Worm (Caenorhabditis elegans) whole organism, L2 larva: ENCODE data around the gene Y46G5A.15.
"Not testable (repeated sequence)": the region's sequence is repeated elsewhere in the genome, so short reads cannot be mapped to it uniquely, and the experiment has no call there.

Experiments used
- C34F6.9 ChIP-seq: fragments of 150-350 bp; optimal IDR thresholded peaks from 2 replicates; lab custom pipeline; 2014; ENCODE audit warnings: missing biosample characterization, missing genetic modification characterization
- F13H6.1 ChIP-seq: sonication (generic microtip); optimal IDR thresholded peaks from 2 replicates; lab custom pipeline; 2016; ENCODE audit warnings: missing genetic modification characterization, missing compliant biosample characterization
- Y55F3AM.14 ChIP-seq: fragments of 200-800 bp; sonication (Bioruptor generic); optimal IDR thresholded peaks from 2 replicates; lab custom pipeline; 2018; ENCODE audit warnings: mild to moderate bottlenecking, missing genetic modification characterization, missing compliant biosample characterization
- ZK546.5 ChIP-seq: sonication (generic microtip); optimal IDR thresholded peaks from 2 replicates; lab custom pipeline; 2017; ENCODE audit warnings: missing biosample characterization, missing genetic modification characterization
- aly-2 ChIP-seq: fragments of 150-350 bp; optimal IDR thresholded peaks from 2 replicates; lab custom pipeline; 2014; ENCODE audit warnings: missing biosample characterization, missing genetic modification characterization
- ama-1 ChIP-seq: fragments of 150-350 bp; optimal IDR thresholded peaks from 2 replicates; lab custom pipeline; 2018; ENCODE audit warnings: inconsistent platforms
- blmp-1 ChIP-seq: sonication (generic microtip); optimal IDR thresholded peaks from 2 replicates; lab custom pipeline; 2017; ENCODE audit warnings: missing genetic modification characterization, mild to moderate bottlenecking, missing compliant biosample characterization, antibody characterized with exemption, moderate library complexity; ENCODE audit not compliant: insufficient read depth
- ceh-16 ChIP-seq: fragments of 150-350 bp; optimal IDR thresholded peaks from 2 replicates; lab custom pipeline; 2014; ENCODE audit warnings: missing biosample characterization, missing genetic modification characterization
- ceh-82 ChIP-seq: fragments of 150-350 bp; optimal IDR thresholded peaks from 2 replicates; lab custom pipeline; 2014; ENCODE audit warnings: missing biosample characterization, missing genetic modification characterization
- crh-2 ChIP-seq: sonication (generic microtip); optimal IDR thresholded peaks from 2 replicates; lab custom pipeline; 2017; ENCODE audit warnings: missing biosample characterization, missing genetic modification characterization
- dmd-4 ChIP-seq: sonication (generic microtip); optimal IDR thresholded peaks from 2 replicates; lab custom pipeline; 2017; ENCODE audit warnings: missing biosample characterization, missing genetic modification characterization
- elt-1 ChIP-seq: fragments of 150-350 bp; optimal IDR thresholded peaks from 2 replicates; lab custom pipeline; 2014; ENCODE audit warnings: missing biosample characterization, missing genetic modification characterization
- elt-3 ChIP-seq: sonication (generic microtip); optimal IDR thresholded peaks from 2 replicates; lab custom pipeline; 2017; ENCODE audit warnings: missing biosample characterization, missing genetic modification characterization
- fos-1 ChIP-seq: fragments of 150-350 bp; optimal IDR thresholded peaks from 2 replicates; lab custom pipeline; 2014; ENCODE audit warnings: missing biosample characterization, missing genetic modification characterization
- gmeb-1 ChIP-seq: fragments of 150-350 bp; optimal IDR thresholded peaks from 2 replicates; lab custom pipeline; 2014; ENCODE audit warnings: missing biosample characterization, missing genetic modification characterization
- lin-11 ChIP-seq: fragments of 150-350 bp; sonication (generic microtip); optimal IDR thresholded peaks from 2 replicates; lab custom pipeline; 2014; ENCODE audit warnings: missing biosample characterization, missing genetic modification characterization, inconsistent platforms, mixed read lengths
- lin-13 ChIP-seq: fragments of 150-350 bp; optimal IDR thresholded peaks from 2 replicates; lab custom pipeline; 2014; ENCODE audit warnings: missing biosample characterization, missing genetic modification reagents, missing genetic modification characterization
- lin-39 ChIP-seq: fragments of 150-350 bp; optimal IDR thresholded peaks from 2 replicates; lab custom pipeline; 2014; ENCODE audit warnings: missing biosample characterization, missing genetic modification reagents, missing genetic modification characterization
- lsy-2 ChIP-seq, 2 experiments: fragments of 150-350 bp in 1 of 2; sonication (generic microtip) in 1 of 2; optimal IDR thresholded peaks; 2 replicates each; lab custom pipeline; 2014 to 2017; ENCODE audit warnings: missing biosample characterization in 2 of 2, missing genetic modification characterization in 2 of 2
- mab-5 ChIP-seq: fragments of 150-350 bp; optimal IDR thresholded peaks from 2 replicates; lab custom pipeline; 2014; ENCODE audit warnings: missing biosample characterization, missing genetic modification characterization
- mbf-1 ChIP-seq: sonication (generic microtip); optimal IDR thresholded peaks from 2 replicates; lab custom pipeline; 2017; ENCODE audit warnings: missing biosample characterization, missing genetic modification characterization
- mdl-1 ChIP-seq, 2 experiments: fragments of 150-350 bp in 1 of 2; sonication (generic microtip) in 1 of 2; optimal IDR thresholded peaks; 2 replicates each; lab custom pipeline; 2017; ENCODE audit warnings: missing biosample characterization in 2 of 2, missing genetic modification characterization in 2 of 2
- nhr-10 ChIP-seq: sonication (generic microtip); optimal IDR thresholded peaks from 2 replicates; lab custom pipeline; 2017; ENCODE audit warnings: missing biosample characterization, missing genetic modification characterization
- nhr-11 ChIP-seq: fragments of 150-350 bp; optimal IDR thresholded peaks from 2 replicates; lab custom pipeline; 2014; ENCODE audit warnings: missing biosample characterization, missing genetic modification characterization
- nhr-12 ChIP-seq: fragments of 150-350 bp; optimal IDR thresholded peaks from 2 replicates; lab custom pipeline; 2014; ENCODE audit warnings: missing biosample characterization, missing genetic modification characterization
- nhr-129 ChIP-seq: fragments of 150-350 bp; optimal IDR thresholded peaks from 2 replicates; lab custom pipeline; 2014; ENCODE audit warnings: missing biosample characterization, missing genetic modification characterization
- nhr-23 ChIP-seq: fragments of 150-350 bp; optimal IDR thresholded peaks from 2 replicates; lab custom pipeline; 2014; ENCODE audit warnings: missing biosample characterization, missing genetic modification reagents, missing genetic modification characterization
- nhr-237 ChIP-seq: fragments of 150-350 bp; optimal IDR thresholded peaks from 2 replicates; lab custom pipeline; 2014; ENCODE audit warnings: missing biosample characterization, missing genetic modification characterization
- nhr-25 ChIP-seq: fragments of 150-350 bp; sonication (generic microtip); optimal IDR thresholded peaks from 3 replicates; lab custom pipeline; 2014; ENCODE audit warnings: missing biosample characterization, missing genetic modification characterization
- nhr-6 ChIP-seq: fragments of 150-350 bp; optimal IDR thresholded peaks from 2 replicates; lab custom pipeline; 2014; ENCODE audit warnings: missing biosample characterization, missing genetic modification characterization
- nhr-77 ChIP-seq: fragments of 150-350 bp; optimal IDR thresholded peaks from 2 replicates; lab custom pipeline; 2014; ENCODE audit warnings: missing biosample characterization, missing genetic modification characterization
- peb-1 ChIP-seq: fragments of 150-350 bp; optimal IDR thresholded peaks from 2 replicates; lab custom pipeline; 2014; ENCODE audit warnings: missing biosample characterization, missing genetic modification characterization
- sem-4 ChIP-seq: fragments of 150-350 bp; optimal IDR thresholded peaks from 2 replicates; lab custom pipeline; 2014; ENCODE audit warnings: missing biosample characterization, missing genetic modification reagents, missing genetic modification characterization
- skn-1 ChIP-seq: sonication (generic microtip); optimal IDR thresholded peaks from 2 replicates; lab custom pipeline; 2017; ENCODE audit warnings: missing biosample characterization, missing genetic modification characterization
- sma-3 ChIP-seq: sonication (generic microtip); optimal IDR thresholded peaks from 2 replicates; lab custom pipeline; 2016; ENCODE audit warnings: missing genetic modification reagents, missing genetic modification characterization, missing compliant biosample characterization
- sma-9 ChIP-seq, 2 experiments: fragments of 150-350 bp in 1 of 2; sonication (generic microtip) in 1 of 2; optimal IDR thresholded peaks; 2 replicates each; lab custom pipeline; 2014 to 2016; ENCODE audit warnings: missing genetic modification characterization in 2 of 2, mild to moderate bottlenecking in 1 of 2, missing biosample characterization in 1 of 2, missing compliant biosample characterization in 1 of 2, missing genetic modification reagents in 1 of 2, moderate library complexity in 1 of 2
- snpc-4 ChIP-seq: fragments of 150-350 bp; optimal IDR thresholded peaks from 2 replicates; lab custom pipeline; 2014; ENCODE audit warnings: missing biosample characterization, missing genetic modification characterization
- unc-39 ChIP-seq: fragments of 150-350 bp; optimal IDR thresholded peaks from 2 replicates; lab custom pipeline; 2014; ENCODE audit warnings: missing biosample characterization, missing genetic modification characterization
- unc-55 ChIP-seq: fragments of 150-350 bp; sonication (generic microtip); optimal IDR thresholded peaks from 3 replicates; lab custom pipeline; 2014; ENCODE audit warnings: missing biosample characterization, missing genetic modification reagents, missing genetic modification characterization
- unc-62 ChIP-seq: fragments of 150-350 bp; optimal IDR thresholded peaks from 2 replicates; lab custom pipeline; 2014; ENCODE audit warnings: missing biosample characterization, missing genetic modification reagents, missing genetic modification characterization
- zag-1 ChIP-seq: fragments of 150-350 bp; optimal IDR thresholded peaks from 2 replicates; lab custom pipeline; 2014; ENCODE audit warnings: missing biosample characterization, missing genetic modification characterization
- ztf-4 ChIP-seq: fragments of 150-350 bp; optimal IDR thresholded peaks from 2 replicates; lab custom pipeline; 2014; ENCODE audit warnings: missing biosample characterization, missing genetic modification characterization

Y46G5A.15 gene

DNA sequence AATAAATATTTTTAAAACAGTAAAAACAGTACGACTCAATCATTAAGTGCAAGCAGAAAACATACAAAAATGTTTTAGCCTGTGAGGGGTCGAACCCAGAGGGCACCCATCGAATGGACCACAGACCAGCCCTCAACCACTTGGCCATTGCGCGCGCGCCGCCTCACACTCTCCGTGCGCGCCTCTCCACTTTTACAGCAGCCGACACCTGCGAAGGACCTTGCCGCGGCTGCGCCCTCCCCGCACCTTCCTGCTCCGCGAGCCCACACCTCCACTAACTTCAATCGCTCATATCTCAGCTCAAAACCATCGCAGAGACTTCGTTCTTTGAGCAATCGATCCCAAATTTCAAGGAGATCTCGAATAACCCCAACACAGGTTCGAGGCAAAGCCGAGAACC lies 6.8 kb downstream of the Y46G5A.15 start:
- TF ChIP-seq F13H6.1 (tag; lab: Kevin White, UChicago) (peak; percentile 33), unc-55 (GFP tag; lab: Kevin White, UChicago) (peak; percentile 67), lin-13 (GFP tag; lab: Kevin White, UChicago) (peak; percentile 96), sma-3 (GFP tag; lab: Kevin White, UChicago) (peak; percentile 38), crh-2 (peak; percentile 32), lsy-2 (tag; optimal IDR thresholded peaks at IDR 0.05; lab: Kevin White, UChicago) (peak; percentile 33 to 41), gmeb-1 (tag; lab: Kevin White, UChicago) (peak; percentile 29), sma-9 (GFP tag; optimal IDR thresholded peaks at IDR 0.05; lab: Kevin White, UChicago) (peak; percentile 50), nhr-129 (peak; percentile 56), snpc-4 (tag; lab: Kevin White, UChicago) (peak; percentile 97)
- TF ChIP-seq sma-9 (tag; optimal IDR thresholded peaks at IDR 0.05; lab: Kevin White, UChicago), result not testable (repeated sequence)
- TF ChIP-seq, all 48 proteins: peak for 10; not testable (repeated sequence) for 38

DNA sequence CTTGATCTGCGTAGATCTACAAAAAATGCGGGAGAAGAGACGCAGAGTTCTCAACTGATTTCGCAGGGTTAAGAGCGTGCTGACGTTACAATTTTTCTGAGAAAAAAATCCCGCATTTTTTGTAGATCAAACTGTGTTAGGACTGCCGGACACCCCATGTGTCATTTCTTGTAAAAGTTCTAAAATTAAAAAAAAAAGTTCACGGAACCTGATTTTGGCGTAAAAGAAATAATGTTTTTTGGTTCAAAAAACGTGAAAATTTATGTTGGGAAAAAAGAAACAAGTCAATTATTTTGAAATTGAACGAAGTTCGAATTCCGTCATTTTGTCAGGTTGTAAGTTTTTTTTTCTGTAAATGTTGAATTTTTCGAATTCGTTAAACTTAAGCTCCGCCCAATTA lies 8.8 kb downstream of the Y46G5A.15 start, which contains the start of gene Y46G5A.34:
Gene Y46G5A.34 (plus strand): TSS at position 301 of the 400 bp plus-strand sequence.
- TF ChIP-seq zag-1 (tag; lab: Kevin White, UChicago) (no peak), nhr-10 (no peak), crh-2 (no peak), skn-1 (tag; lab: Kevin White, UChicago) (no peak), elt-3 (tag; lab: Kevin White, UChicago) (no peak), C34F6.9 (no peak), mbf-1 (no peak), ceh-16 (no peak), elt-1 (tag; lab: Kevin White, UChicago) (no peak), ZK546.5 (tag; lab: Kevin White, UChicago) (no peak), nhr-12 (tag; lab: Kevin White, UChicago) (no peak)

DNA sequence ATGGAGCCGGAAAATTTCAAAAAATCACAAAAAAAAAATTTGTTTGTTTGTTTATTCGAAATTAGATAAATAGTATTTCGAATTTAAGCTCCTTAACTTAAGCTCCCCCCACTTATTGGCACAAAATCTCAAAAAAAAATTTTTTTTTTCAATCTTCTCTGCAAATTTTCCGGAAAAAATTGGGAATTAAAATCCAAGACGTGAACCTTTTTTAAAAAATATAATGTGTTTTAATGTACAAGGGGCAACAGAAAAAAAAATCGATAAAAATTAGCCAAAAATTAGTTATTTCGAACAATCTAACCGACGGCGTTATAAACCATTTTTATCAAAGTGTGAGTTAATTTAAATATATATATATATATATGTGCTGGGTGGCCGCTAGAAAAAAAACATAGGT lies 10.8 kb downstream of the Y46G5A.15 start, which contains the start of gene Y46G5A.14:
Gene Y46G5A.14 (plus strand): TSS at position 301 of the 400 bp plus-strand sequence.
- TF ChIP-seq elt-1 (tag; lab: Kevin White, UChicago) (no peak), ztf-4 (tag; lab: Kevin White, UChicago) (no peak), unc-62 (GFP tag; lab: Kevin White, UChicago) (no peak), F13H6.1 (tag; lab: Kevin White, UChicago) (no peak)

DNA sequence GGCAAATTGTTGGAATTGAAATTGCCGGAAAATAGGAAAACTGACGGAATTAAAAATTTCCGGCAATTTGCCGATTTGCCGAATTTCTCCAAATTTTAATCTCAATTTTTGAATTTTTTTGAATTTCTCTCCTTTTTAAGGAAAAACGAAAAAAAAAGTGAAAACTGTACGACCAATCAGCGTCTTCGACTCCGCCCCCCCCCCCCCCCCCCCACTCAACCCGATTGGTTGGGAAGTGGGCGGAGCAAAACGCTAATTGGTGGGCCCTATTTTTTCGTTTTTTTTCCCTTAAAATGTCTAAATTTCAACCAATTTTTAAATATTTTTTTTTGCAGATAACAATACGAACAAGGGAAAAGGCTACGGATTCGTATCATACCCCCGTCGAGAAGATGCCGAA lies 15.3 kb downstream of the Y46G5A.15 start:
- TF ChIP-seq aly-2 (no peak), sma-3 (GFP tag; lab: Kevin White, UChicago) (no peak), ceh-16 (no peak)

DNA sequence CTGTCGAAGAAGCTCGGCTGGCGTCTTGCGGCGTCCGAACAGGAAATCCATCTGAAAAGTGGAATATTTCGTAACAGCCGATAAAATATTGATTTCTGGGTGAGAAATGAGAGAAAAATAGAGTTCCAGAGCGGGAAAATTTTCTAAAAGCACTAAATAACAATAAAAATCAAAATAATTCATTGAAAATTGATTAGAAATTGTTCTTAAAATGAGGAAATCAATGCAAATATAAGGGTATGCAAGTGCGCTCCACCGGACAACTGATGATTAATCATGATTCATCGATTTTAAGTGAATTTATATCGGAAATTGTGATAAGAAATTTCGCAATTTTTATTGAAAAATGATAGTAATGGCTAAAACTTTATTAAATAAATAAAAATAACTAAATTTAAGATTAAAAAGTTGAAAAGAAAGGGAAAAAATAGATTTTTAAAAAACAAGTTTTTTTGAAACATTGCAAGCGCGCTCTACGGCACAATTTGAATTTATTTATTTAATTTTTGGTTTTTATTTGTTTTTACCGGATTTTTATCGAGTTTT lies 17.0 kb downstream of the Y46G5A.15 start, which contains the start of the genes vps-2 and tiar-2:
Gene vps-2 (minus strand): TSS at position 51 of the 546 bp plus-strand sequence.
Gene tiar-2 (plus strand): TSS at position 520 of the 546 bp plus-strand sequence.
- TF ChIP-seq lin-39 (tag; lab: Kevin White, UChicago) (no peak), unc-39 (no peak), zag-1 (tag; lab: Kevin White, UChicago) (no peak), mbf-1 (no peak), nhr-237 (no peak), nhr-11 (tag; lab: Kevin White, UChicago) (no peak), nhr-6 (peak; percentile 2), lin-13 (GFP tag; lab: Kevin White, UChicago) (peak; percentile 69), C34F6.9 (peak; percentile 94), nhr-10 (no peak), dmd-4 (tag; lab: Kevin White, UChicago) (no peak), crh-2 (peak; percentile 63), Y55F3AM.14 (GFP tag; lab: Kevin White, UChicago) (no peak), ceh-16 (no peak), F13H6.1 (tag; lab: Kevin White, UChicago) (peak; percentile 18), peb-1 (no peak), sem-4 (peak; percentile 20), ceh-82 (tag; lab: Kevin White, UChicago) (no peak), snpc-4 (tag; lab: Kevin White, UChicago) (peak; percentile 22), elt-3 (tag; lab: Kevin White, UChicago) (no peak), lin-11 (no peak), gmeb-1 (tag; lab: Kevin White, UChicago) (peak; percentile 74), ZK546.5 (tag; lab: Kevin White, UChicago) (no peak), blmp-1 (tag; lab: Kevin White, UChicago) (no peak), ama-1 (lab: Kevin White, UChicago) (no peak), fos-1 (peak; percentile 100), sma-3 (GFP tag; lab: Kevin White, UChicago) (peak; percentile 53), elt-1 (tag; lab: Kevin White, UChicago) (no peak), nhr-25 (tag; lab: Kevin White, UChicago) (peak; percentile 55), nhr-23 (tag; lab: Kevin White, UChicago) (no peak), unc-62 (GFP tag; lab: Kevin White, UChicago) (no peak), sma-9 (GFP tag; optimal IDR thresholded peaks at IDR 0.05; lab: Kevin White, UChicago) (no peak), sma-9 (tag; optimal IDR thresholded peaks at IDR 0.05; lab: Kevin White, UChicago) (no peak), mdl-1 (tag; optimal IDR thresholded peaks at IDR 0.05; lab: Kevin White, UChicago) (no peak), mab-5 (peak; percentile 36), nhr-12 (tag; lab: Kevin White, UChicago) (no peak), nhr-77 (tag; lab: Kevin White, UChicago) (no peak)
